Worm (Caenorhabditis elegans): Measurements from ENCODE around the gene C06E1.9.
A peak's percentile ranks its signal among the peaks of the same experiment; 100 is the strongest.

C06E1.9 gene

DNA sequence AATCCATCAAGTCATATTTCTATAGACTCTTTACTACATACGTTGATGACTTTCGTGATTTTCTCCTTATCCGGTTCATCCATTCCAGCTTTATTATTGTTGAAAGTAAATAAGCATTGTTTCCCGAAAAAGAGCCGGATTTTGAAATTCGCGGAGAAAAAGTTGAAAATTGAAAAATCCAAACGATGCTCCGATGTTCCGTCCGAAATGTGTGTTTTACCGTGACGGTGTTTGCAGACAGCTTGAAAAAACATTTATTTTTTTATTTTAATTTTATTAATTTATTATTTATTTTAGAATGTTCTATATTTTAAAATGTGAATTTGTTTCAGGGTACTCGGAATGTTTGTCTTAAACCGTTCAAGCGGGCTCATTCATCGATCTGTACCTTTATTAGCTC lies 21.2 kb upstream of the C06E1.9 start, which contains the start of gene dnj-10 (continued):
- peak; percentile 72 for TF ChIP-seq xbp-1 (tag; optimal IDR thresholded peaks at IDR 0.05)
- TF ChIP-seq C34B4.2 (tag; optimal IDR thresholded peaks at IDR 0.05) = no peak
- no peak for TF ChIP-seq unc-98 (GFP tag; IDR thresholded peaks at IDR 0.05)
- no peak for TF ChIP-seq nhr-11 (tag; optimal IDR thresholded peaks at IDR 0.05)
- no peak for TF ChIP-seq mab-9 (GFP tag; IDR thresholded peaks at IDR 0.05)
- peak; percentile 55 for TF ChIP-seq unc-130 (tag; optimal IDR thresholded peaks at IDR 0.05)
- no peak for TF ChIP-seq efl-3 (GFP tag; optimal IDR thresholded peaks at IDR 0.05)
- no peak for TF ChIP-seq dsc-1 (tag; optimal IDR thresholded peaks at IDR 0.05)
- peak; percentile 86 for TF ChIP-seq lin-15B (tag; optimal IDR thresholded peaks at IDR 0.05)
- peak; percentile 91 for TF ChIP-seq mep-1 (tag; optimal IDR thresholded peaks at IDR 0.05)
- TF ChIP-seq zag-1 (tag; optimal IDR thresholded peaks at IDR 0.05) = no peak

DNA sequence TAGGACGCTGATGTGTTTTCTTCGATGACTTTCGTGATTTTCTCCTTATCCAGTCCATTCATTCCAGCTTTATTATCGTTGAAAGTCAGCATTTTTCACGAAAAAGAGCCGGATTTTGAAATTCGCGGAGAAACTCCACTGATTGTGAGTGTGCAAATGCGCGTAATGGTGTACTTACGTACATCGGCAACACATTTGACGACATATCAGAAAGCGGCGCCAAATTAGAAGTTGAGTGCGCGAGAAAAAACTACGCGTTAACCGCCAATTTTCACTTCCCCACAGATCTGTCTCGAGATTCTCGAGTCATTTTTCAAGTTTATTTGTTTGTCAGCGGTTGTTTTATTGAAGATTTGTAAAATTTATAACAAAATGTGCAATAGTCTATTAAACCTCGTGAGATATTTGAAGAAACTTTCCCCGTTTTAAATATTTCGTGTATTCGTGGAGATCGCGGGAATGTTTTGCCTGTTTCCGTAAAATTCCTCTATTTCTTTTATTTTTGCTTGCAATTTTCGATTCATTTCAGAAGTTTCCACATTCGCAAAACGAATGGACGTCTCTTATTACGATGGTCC lies 18.9 kb upstream of the C06E1.9 start, which contains the start of the genes polk-1 and gpr-1:
polk-1 (minus strand) TSS at position 186 of the 578 bp plus-strand sequence.
gpr-1 (plus strand) TSS at position 528 of the 578 bp plus-strand sequence.
- TF ChIP-seq mef-2 (tag; optimal IDR thresholded peaks at IDR 0.05) (no peak), nhr-47 (tag; optimal IDR thresholded peaks at IDR 0.05) (no peak), ets-5 (GFP tag; IDR thresholded peaks at IDR 0.05) (no peak), sptf-1 (tag; optimal IDR thresholded peaks at IDR 0.05) (no peak), sox-4 (tag; optimal IDR thresholded peaks at IDR 0.05) (no peak), alr-1 (tag; optimal IDR thresholded peaks at IDR 0.05; ENCODE audit: borderline replicate concordance) (no peak), lin-13 (GFP tag; optimal IDR thresholded peaks at IDR 0.05) (peak; percentile 52), F16B12.6 (tag; optimal IDR thresholded peaks at IDR 0.05) (peak; percentile 79), dpl-1 (GFP tag; optimal IDR thresholded peaks at IDR 0.05) (peak; percentile 74 to 86 (median 81)), ceh-82 (tag; optimal IDR thresholded peaks at IDR 0.05) (no peak), lin-35 (GFP tag; optimal IDR thresholded peaks at IDR 0.05) (peak; percentile 68 to 93), blmp-1 (tag; optimal IDR thresholded peaks at IDR 0.05) (peak; percentile 23), C04F5.9 (tag; optimal IDR thresholded peaks at IDR 0.05) (no peak), mdl-1 (tag; optimal IDR thresholded peaks at IDR 0.05) (no peak), fkh-8 (tag; optimal IDR thresholded peaks at IDR 0.05) (no peak), C16A3.4 (tag; optimal IDR thresholded peaks at IDR 0.05) (peak; percentile 25), lin-14 (GFP tag; optimal IDR thresholded peaks at IDR 0.05) (no peak), fos-1 (tag; optimal IDR thresholded peaks at IDR 0.05) (no peak), isw-1 (GFP tag; IDR thresholded peaks at IDR 0.05) (peak; percentile 27; the same call in 1 of the 2 replicates), unc-62 (GFP tag; optimal IDR thresholded peaks at IDR 0.05) (no peak), nhr-77 (tag; optimal IDR thresholded peaks at IDR 0.05) (no peak), snu-23 (GFP tag; optimal IDR thresholded peaks at IDR 0.05) (peak; percentile 22), zip-4 (GFP tag; optimal IDR thresholded peaks at IDR 0.05) (no peak), efl-1 (optimal IDR thresholded peaks at IDR 0.05) (peak; percentile 80 to 83), efl-1 (GFP tag; optimal IDR thresholded peaks at IDR 0.05 in 1 of 2) (peak; percentile 85 to 98), ztf-4 (tag; optimal IDR thresholded peaks at IDR 0.05) (no peak), lsy-2 (tag; optimal IDR thresholded peaks at IDR 0.05) (peak; percentile 29 to 52), vab-15 (tag; optimal IDR thresholded peaks at IDR 0.05) (no peak), irx-1 (tag; optimal IDR thresholded peaks at IDR 0.05) (no peak), nhr-28 (tag; optimal IDR thresholded peaks at IDR 0.05) (no peak), efl-3 (GFP tag; optimal IDR thresholded peaks at IDR 0.05) (no peak), ceh-8 (GFP tag; optimal IDR thresholded peaks at IDR 0.05) (no peak), lin-15B (tag; optimal IDR thresholded peaks at IDR 0.05) (peak; percentile 36)

Data from whole organism, L1 larva.